Worm (Caenorhabditis elegans) whole organism, L3 larva: ENCODE results near the gene F07H5.13.

ENCODE experiments used
- R02D3.7 ChIP-seq: fragments of 150-350 bp; optimal IDR thresholded peaks from 2 replicates; lab custom pipeline; 2014; ENCODE audit warnings: missing biosample characterization, missing genetic modification characterization
- ZK546.5 ChIP-seq: sonication (generic microtip); optimal IDR thresholded peaks from 2 replicates; lab custom pipeline; 2017; ENCODE audit warnings: missing biosample characterization, missing genetic modification characterization
- aly-2 ChIP-seq: fragments of 150-350 bp; optimal IDR thresholded peaks from 2 replicates; lab custom pipeline; 2014; ENCODE audit warnings: missing biosample characterization, missing genetic modification characterization
- ama-1 ChIP-seq: fragments of 150-350 bp; optimal IDR thresholded peaks from 2 replicates; lab custom pipeline; 2018
- ceh-16 ChIP-seq: sonication (generic microtip); optimal IDR thresholded peaks from 2 replicates; lab custom pipeline; 2017; ENCODE audit warnings: missing biosample characterization, missing genetic modification characterization
- ceh-28 ChIP-seq: fragments of 150-350 bp; optimal IDR thresholded peaks from 2 replicates; lab custom pipeline; 2014; ENCODE audit warnings: missing biosample characterization, missing genetic modification reagents, missing genetic modification characterization
- ceh-82 ChIP-seq: fragments of 150-350 bp; optimal IDR thresholded peaks from 2 replicates; lab custom pipeline; 2014; ENCODE audit warnings: missing biosample characterization, missing genetic modification characterization
- ceh-9 ChIP-seq: sonication (generic microtip); optimal IDR thresholded peaks from 2 replicates; lab custom pipeline; 2018; ENCODE audit warnings: missing biosample characterization, missing genetic modification characterization
- daf-12 ChIP-seq: fragments of 150-350 bp; optimal IDR thresholded peaks from 2 replicates; lab custom pipeline; 2014; ENCODE audit warnings: missing biosample characterization, missing genetic modification reagents, missing genetic modification characterization
- egl-27 ChIP-seq: sonication (generic microtip); optimal IDR thresholded peaks from 4 replicates; lab custom pipeline; 2017; ENCODE audit warnings: missing biosample characterization, missing genetic modification reagents, missing genetic modification characterization
- egl-5 ChIP-seq: fragments of 150-350 bp; optimal IDR thresholded peaks from 2 replicates; lab custom pipeline; 2017; ENCODE audit warnings: missing biosample characterization, missing genetic modification reagents, missing genetic modification characterization, inconsistent platforms
- elt-1 ChIP-seq: fragments of 150-350 bp; optimal IDR thresholded peaks from 2 replicates; lab custom pipeline; 2014; ENCODE audit warnings: missing biosample characterization, missing genetic modification characterization
- elt-2 ChIP-seq: sonication (generic microtip); optimal IDR thresholded peaks from 2 replicates; lab custom pipeline; 2016; ENCODE audit warnings: missing genetic modification reagents, mild to moderate bottlenecking, missing genetic modification characterization, missing compliant biosample characterization
- elt-3 ChIP-seq, 3 experiments: fragments of 150-350 bp in 1 of 3; sonication (generic microtip) in 2 of 3; optimal IDR thresholded peaks; 2 replicates in 2 of 3; 4 replicates in 1 of 3; lab custom pipeline; 2014 to 2017; ENCODE audit warnings: missing biosample characterization in 3 of 3, missing genetic modification characterization in 3 of 3
- eor-1 ChIP-seq, 2 experiments: fragments of 150-350 bp; optimal IDR thresholded peaks; 2 replicates each; lab custom pipeline; 2014 to 2018; ENCODE audit warnings: missing biosample characterization in 2 of 2, missing genetic modification characterization in 2 of 2
- fkh-10 ChIP-seq: sonication (generic microtip); optimal IDR thresholded peaks from 2 replicates; lab custom pipeline; 2017; ENCODE audit warnings: missing biosample characterization, missing genetic modification reagents, missing genetic modification characterization
- fkh-2 ChIP-seq: fragments of 150-350 bp; optimal IDR thresholded peaks from 2 replicates; lab custom pipeline; 2014; ENCODE audit warnings: missing biosample characterization, missing genetic modification reagents, missing genetic modification characterization
- fos-1 ChIP-seq: fragments of 150-350 bp; optimal IDR thresholded peaks from 2 replicates; lab custom pipeline; 2014; ENCODE audit warnings: missing biosample characterization, missing genetic modification characterization
- hmg-11 ChIP-seq: sonication (generic microtip); optimal IDR thresholded peaks from 2 replicates; lab custom pipeline; 2016; ENCODE audit warnings: missing genetic modification characterization, missing compliant biosample characterization
- lin-15B ChIP-seq: fragments of 150-350 bp; optimal IDR thresholded peaks from 2 replicates; lab custom pipeline; 2014; ENCODE audit warnings: missing biosample characterization, missing genetic modification characterization
- lin-39 ChIP-seq: fragments of 150-350 bp; optimal IDR thresholded peaks from 2 replicates; lab custom pipeline; 2018; ENCODE audit warnings: missing biosample characterization, missing genetic modification reagents, missing genetic modification characterization
- lsy-12 ChIP-seq: sonication (generic microtip); optimal IDR thresholded peaks from 2 replicates; lab custom pipeline; 2016; ENCODE audit warnings: mild to moderate bottlenecking, missing genetic modification characterization, missing compliant biosample characterization
- mdl-1 ChIP-seq: fragments of 150-350 bp; optimal IDR thresholded peaks from 2 replicates; lab custom pipeline; 2014; ENCODE audit warnings: missing biosample characterization, missing genetic modification characterization
- mml-1 ChIP-seq: fragments of 150-350 bp; sonication (generic microtip); optimal IDR thresholded peaks from 3 replicates; lab custom pipeline; 2014; ENCODE audit warnings: missing biosample characterization, missing genetic modification characterization
- nfya-1 ChIP-seq: sonication (generic microtip); optimal IDR thresholded peaks from 2 replicates; lab custom pipeline; 2017; ENCODE audit warnings: missing genetic modification characterization, mild to moderate bottlenecking, missing compliant biosample characterization, antibody characterized with exemption, moderate library complexity; ENCODE audit not compliant: insufficient read depth
- nhr-12 ChIP-seq: fragments of 150-350 bp; optimal IDR thresholded peaks from 2 replicates; lab custom pipeline; 2014; ENCODE audit warnings: missing biosample characterization, missing genetic modification characterization
- nhr-23 ChIP-seq: fragments of 150-350 bp; optimal IDR thresholded peaks from 2 replicates; lab custom pipeline; 2014; ENCODE audit warnings: missing biosample characterization, missing genetic modification reagents, missing genetic modification characterization
- nhr-237 ChIP-seq: fragments of 150-350 bp; optimal IDR thresholded peaks from 2 replicates; lab custom pipeline; 2014; ENCODE audit warnings: missing biosample characterization, missing genetic modification characterization
- nhr-25 ChIP-seq: sonication (generic microtip); optimal IDR thresholded peaks from 2 replicates; lab custom pipeline; 2017; ENCODE audit warnings: missing biosample characterization, missing genetic modification characterization
- nhr-28 ChIP-seq: fragments of 150-350 bp; optimal IDR thresholded peaks from 2 replicates; lab custom pipeline; 2014; ENCODE audit warnings: missing biosample characterization, missing genetic modification characterization
- nhr-43 ChIP-seq: sonication (generic microtip); optimal IDR thresholded peaks from 2 replicates; lab custom pipeline; 2016; ENCODE audit warnings: mild to moderate bottlenecking, missing genetic modification characterization, missing compliant biosample characterization; ENCODE audit not compliant: poor library complexity, severe bottlenecking
- nhr-76 ChIP-seq: fragments of 150-350 bp; sonication (generic microtip); optimal IDR thresholded peaks from 5 replicates; lab custom pipeline; 2014; ENCODE audit warnings: missing biosample characterization, missing genetic modification characterization
- nhr-77 ChIP-seq: fragments of 150-350 bp; optimal IDR thresholded peaks from 2 replicates; lab custom pipeline; 2014; ENCODE audit warnings: missing biosample characterization, missing genetic modification characterization
- pha-4 ChIP-seq: fragments of 150-350 bp; optimal IDR thresholded peaks from 2 replicates; lab custom pipeline; 2014; ENCODE audit warnings: missing biosample characterization, missing genetic modification reagents, missing genetic modification characterization
- pqm-1 ChIP-seq: fragments of 150-350 bp; optimal IDR thresholded peaks from 2 replicates; lab custom pipeline; 2017; ENCODE audit warnings: missing biosample characterization, missing genetic modification characterization, inconsistent platforms
- sea-2 ChIP-seq: fragments of 150-350 bp; sonication (generic microtip); optimal IDR thresholded peaks from 4 replicates; lab custom pipeline; 2014; ENCODE audit warnings: missing biosample characterization, missing genetic modification reagents, missing genetic modification characterization
- skn-1 ChIP-seq: fragments of 150-350 bp; optimal IDR thresholded peaks from 2 replicates; lab custom pipeline; 2014; ENCODE audit warnings: missing biosample characterization, missing genetic modification characterization
- snpc-4 ChIP-seq: fragments of 150-350 bp; optimal IDR thresholded peaks from 2 replicates; lab custom pipeline; 2014; ENCODE audit warnings: missing biosample characterization, missing genetic modification characterization
- tbx-2 ChIP-seq: sonication (generic microtip); optimal IDR thresholded peaks from 2 replicates; lab custom pipeline; 2016; ENCODE audit warnings: mild to moderate bottlenecking, missing genetic modification characterization, missing compliant biosample characterization
- unc-39 ChIP-seq: sonication (generic microtip); optimal IDR thresholded peaks from 4 replicates; lab custom pipeline; 2017; ENCODE audit warnings: missing biosample characterization, missing genetic modification characterization
- unc-62 ChIP-seq: fragments of 150-350 bp; sonication (generic microtip); optimal IDR thresholded peaks from 4 replicates; lab custom pipeline; 2014; ENCODE audit warnings: missing biosample characterization, missing genetic modification reagents, missing genetic modification characterization
- zag-1 ChIP-seq: fragments of 150-350 bp; optimal IDR thresholded peaks from 2 replicates; lab custom pipeline; 2014; ENCODE audit warnings: missing biosample characterization, missing genetic modification characterization
- ztf-11 ChIP-seq: fragments of 150-350 bp; optimal IDR thresholded peaks from 2 replicates; lab custom pipeline; 2014; ENCODE audit warnings: missing biosample characterization, missing genetic modification characterization
- ztf-4 ChIP-seq: fragments of 150-350 bp; optimal IDR thresholded peaks from 2 replicates; lab custom pipeline; 2014; ENCODE audit warnings: missing biosample characterization, missing genetic modification characterization

The F07H5.13 gene

ce11 chrII:8746298-8746775, 44.0 kb upstream of the F07H5.13 start:
- TF ChIP-seq nhr-77 (no peak), ceh-9 (tag; lab: Kevin White, UChicago) (no peak), elt-1 (no peak), tbx-2 (tag; lab: Kevin White, UChicago) (no peak), egl-5 (no peak), lin-15B (tag; lab: Kevin White, UChicago) (no peak), nhr-28 (no peak), snpc-4 (tag; lab: Kevin White, UChicago) (no peak), R02D3.7 (tag; lab: Kevin White, UChicago) (no peak), sea-2 (GFP tag; lab: Kevin White, UChicago) (no peak), ztf-4 (peak; percentile 20), nhr-43 (tag; lab: Kevin White, UChicago) (peak; percentile 69), unc-39 (tag; lab: Kevin White, UChicago) (no peak), eor-1 (tag; optimal IDR thresholded peaks at IDR 0.05; lab: Kevin White, UChicago) (no peak), nhr-12 (tag; lab: Kevin White, UChicago) (no peak), mdl-1 (tag; lab: Kevin White, UChicago) (no peak), nfya-1 (tag; lab: Kevin White, UChicago) (no peak), zag-1 (tag; lab: Kevin White, UChicago) (no peak), skn-1 (tag; lab: Kevin White, UChicago) (no peak), lsy-12 (tag; lab: Kevin White, UChicago) (no peak), ceh-28 (tag; lab: Kevin White, UChicago) (no peak), nhr-25 (tag; lab: Kevin White, UChicago) (peak; percentile 79), ama-1 (peak; percentile 92), daf-12 (tag; lab: Kevin White, UChicago) (no peak), lin-39 (tag; lab: Kevin White, UChicago) (peak; percentile 32), mml-1 (tag; lab: Kevin White, UChicago) (no peak), pha-4 (no peak), fos-1 (tag; lab: Kevin White, UChicago) (no peak), egl-27 (no peak), ceh-16 (tag; lab: Kevin White, UChicago) (no peak), nhr-237 (tag; lab: Kevin White, UChicago) (no peak), fkh-2 (tag; lab: Kevin White, UChicago) (no peak), ztf-11 (tag; lab: Kevin White, UChicago) (no peak), hmg-11 (tag; lab: Kevin White, UChicago) (no peak), pqm-1 (tag; lab: Kevin White, UChicago) (no peak), elt-2 (no peak)
- TF ChIP-seq, all 47 proteins: peak for 5

ce11 chrII:8747246-8747938, 43.0 kb upstream of the F07H5.13 start:
- TF ChIP-seq hmg-11 (tag; lab: Kevin White, UChicago), result peak; percentile 21
- peak; percentile 52 for TF ChIP-seq lin-39 (tag; lab: Kevin White, UChicago)
- TF ChIP-seq unc-62 (GFP tag; lab: Kevin White, UChicago), result peak; percentile 27
- no peak for TF ChIP-seq ceh-82 (tag; lab: Kevin White, UChicago)
- no peak for TF ChIP-seq fkh-2 (tag; lab: Kevin White, UChicago)
- TF ChIP-seq elt-3 (tag; optimal IDR thresholded peaks at IDR 0.05; lab: Kevin White, UChicago), result peak in 1 of 3 experiments; percentile 72
- TF ChIP-seq elt-2, result peak; percentile 60
- no peak for TF ChIP-seq ZK546.5 (tag; lab: Kevin White, UChicago)
- TF ChIP-seq nfya-1 (tag; lab: Kevin White, UChicago), result peak; percentile 46
- TF ChIP-seq nhr-23 (tag; lab: Kevin White, UChicago), result peak; percentile 42
- TF ChIP-seq daf-12 (tag; lab: Kevin White, UChicago), result no peak
- peak; percentile 30 for TF ChIP-seq R02D3.7 (tag; lab: Kevin White, UChicago)
- TF ChIP-seq nhr-25 (tag; lab: Kevin White, UChicago), result peak; percentile 92
- no peak for TF ChIP-seq aly-2 (tag; lab: Kevin White, UChicago)
- TF ChIP-seq tbx-2 (tag; lab: Kevin White, UChicago), result peak; percentile 70
- no peak for TF ChIP-seq fkh-10
- peak; percentile 33 for TF ChIP-seq nhr-76 (tag; lab: Kevin White, UChicago)
- peak; percentile 55 for TF ChIP-seq lsy-12 (tag; lab: Kevin White, UChicago)
- peak; percentile 78 for TF ChIP-seq ztf-4
- TF ChIP-seq ama-1, result peak; percentile 99
- TF ChIP-seq nhr-43 (tag; lab: Kevin White, UChicago), result peak; percentile 95
